Worm (Caenorhabditis elegans) whole organism, early embryonic: ENCODE measurements around the gene str-52.

Experiments used
- B0310.2 ChIP-seq: sonication (generic microtip); optimal IDR thresholded peaks from 2 replicates; lab custom pipeline; 2016; ENCODE audit warnings: mild to moderate bottlenecking, missing genetic modification characterization, missing compliant biosample characterization
- F13C5.2 ChIP-seq: sonication (generic microtip); optimal IDR thresholded peaks from 2 replicates; lab custom pipeline; 2017; ENCODE audit warnings: mild to moderate bottlenecking, missing genetic modification characterization, inconsistent platforms, missing compliant biosample characterization
- aly-1 ChIP-seq: sonication (generic microtip); optimal IDR thresholded peaks from 2 replicates; lab custom pipeline; 2016; ENCODE audit warnings: missing genetic modification characterization, missing compliant biosample characterization
- ama-1 ChIP-seq: fragments of 150-350 bp; optimal IDR thresholded peaks from 2 replicates; lab custom pipeline; 2014
- ceh-13 ChIP-seq: fragments of 200-800 bp; sonication (Bioruptor generic); optimal IDR thresholded peaks from 2 replicates; lab custom pipeline; 2018; ENCODE audit warnings: mild to moderate bottlenecking, missing genetic modification characterization, missing compliant biosample characterization
- ceh-36 ChIP-seq: sonication (generic microtip); optimal IDR thresholded peaks from 2 replicates; lab custom pipeline; 2016; ENCODE audit warnings: missing genetic modification characterization, inconsistent platforms, missing compliant biosample characterization
- ets-7 ChIP-seq: sonication (generic microtip); optimal IDR thresholded peaks from 2 replicates; lab custom pipeline; 2016; ENCODE audit warnings: missing genotype, missing genetic modification characterization, missing compliant biosample characterization
- flt-1 ChIP-seq: fragments of 200-800 bp; sonication (Bioruptor generic); IDR thresholded peaks from 2 replicates; pipeline ENCODE4 v1.3.6; 2022; ENCODE audit warnings: missing genetic modification characterization, missing compliant biosample characterization
- hmbx-1 ChIP-seq: sonication (generic microtip); optimal IDR thresholded peaks from 2 replicates; lab custom pipeline; 2016; ENCODE audit warnings: mild to moderate bottlenecking, missing genetic modification characterization, missing compliant biosample characterization
- hmg-4 ChIP-seq: fragments of 200-800 bp; sonication (Bioruptor generic); optimal IDR thresholded peaks from 2 replicates; lab custom pipeline; 2018; ENCODE audit warnings: mild to moderate bottlenecking, missing genetic modification characterization, missing compliant biosample characterization
- hnd-1 ChIP-seq: sonication (generic microtip); optimal IDR thresholded peaks from 2 replicates; lab custom pipeline; 2016; ENCODE audit warnings: missing genetic modification characterization, missing compliant biosample characterization
- pes-1 ChIP-seq: fragments of 200-800 bp; sonication (Bioruptor generic); IDR thresholded peaks from 2 replicates; pipeline ENCODE4 v1.3.6; 2022; ENCODE audit warnings: missing genetic modification reagents, missing genetic modification characterization, missing compliant biosample characterization
- scrt-1 ChIP-seq: fragments of 200-800 bp; sonication (Bioruptor generic); IDR thresholded peaks from 2 replicates; pipeline ENCODE4 v1.3.6; 2022; ENCODE audit warnings: missing genetic modification characterization, missing compliant biosample characterization
- sea-1 ChIP-seq: fragments of 200-800 bp; sonication (Bioruptor generic); conservative IDR thresholded peaks from 2 replicates; pipeline ENCODE4 v1.3.6; 2022; ENCODE audit warnings: missing genetic modification characterization, missing compliant biosample characterization
- tbx-11 ChIP-seq: fragments of 200-800 bp; sonication (Bioruptor generic); IDR thresholded peaks from 2 replicates; pipeline ENCODE4 v1.3.6; 2022; ENCODE audit warnings: missing genetic modification characterization, missing compliant biosample characterization
- tbx-37 ChIP-seq: fragments of 200-800 bp; sonication (Bioruptor generic); conservative IDR thresholded peaks from 2 replicates; pipeline ENCODE4 v1.3.6; 2022; ENCODE audit warnings: missing genetic modification reagents, missing genetic modification characterization, missing compliant biosample characterization
- tra-4 ChIP-seq: sonication (generic microtip); optimal IDR thresholded peaks from 2 replicates; lab custom pipeline; 2017; ENCODE audit warnings: missing genetic modification characterization, missing compliant biosample characterization

The str-52 gene

DNA sequence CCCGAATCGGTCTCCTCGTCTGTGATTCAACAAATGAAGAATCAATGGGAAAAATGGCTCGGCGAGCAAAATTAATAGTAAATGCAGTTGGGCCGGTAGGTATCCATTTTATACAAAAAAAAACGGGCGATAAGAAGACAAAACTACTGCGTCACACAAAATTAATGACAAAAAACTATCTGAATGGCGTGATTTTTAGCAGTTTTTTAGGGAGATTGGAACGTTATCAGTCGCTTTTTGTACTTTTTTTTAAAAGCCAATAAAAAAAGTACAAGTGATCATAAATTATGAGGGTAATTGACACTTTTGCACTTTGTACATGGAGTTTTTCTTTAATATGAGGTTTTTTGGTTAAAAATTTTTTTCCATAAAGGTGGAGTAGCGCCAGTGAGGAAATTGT lies 22.8 kb downstream of the str-52 start:
- TF ChIP-seq F13C5.2 (tag; lab: Kevin White, UChicago) (no peak), tbx-11 (no peak), flt-1 (GFP tag; lab: Robert Waterston, UW) (no peak), pes-1 (no peak), ceh-13 (GFP tag; lab: Kevin White, UChicago) (no peak), hmbx-1 (tag; lab: Kevin White, UChicago) (no peak), hmg-4 (GFP tag; lab: Kevin White, UChicago) (no peak), tbx-37 (GFP tag; lab: Robert Waterston, UW) (no peak), hnd-1 (tag; lab: Kevin White, UChicago) (no peak)

DNA sequence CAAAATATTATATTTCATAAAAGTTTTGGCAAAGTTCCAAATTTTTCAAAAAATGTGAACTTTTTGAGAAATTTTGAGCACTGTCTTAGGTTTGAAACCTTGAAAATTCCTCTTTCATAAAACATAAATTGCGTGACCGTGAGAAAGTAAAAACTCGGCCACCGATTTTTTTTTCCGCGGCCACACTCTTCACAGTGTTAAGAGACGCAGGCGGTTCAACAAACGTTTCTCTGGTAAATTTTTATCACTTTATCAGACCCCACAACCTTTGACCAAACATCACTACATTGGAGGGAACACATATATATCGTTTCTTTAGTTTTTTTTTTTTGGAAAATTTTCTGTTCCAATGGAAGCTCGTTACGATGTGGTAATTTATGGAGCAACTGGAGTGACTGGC lies 23.4 kb downstream of the str-52 start, which contains the start of gene F22F7.2:
F22F7.2 (plus strand) TSS at position 266 of the 400 bp plus-strand sequence.
- no peak for TF ChIP-seq tra-4
- no peak for TF ChIP-seq hmg-4 (GFP tag; lab: Kevin White, UChicago)
- TF ChIP-seq tbx-11 = no peak
- no peak for TF ChIP-seq pes-1
- no peak for TF ChIP-seq ceh-36 (tag; lab: Kevin White, UChicago)
- no peak for TF ChIP-seq hnd-1 (tag; lab: Kevin White, UChicago)
- TF ChIP-seq sea-1 (GFP tag; lab: Robert Waterston, UW) = no peak
- no peak for TF ChIP-seq B0310.2
- TF ChIP-seq ets-7 (tag; lab: Kevin White, UChicago) = no peak
- TF ChIP-seq flt-1 (GFP tag; lab: Robert Waterston, UW) = no peak
- no peak for TF ChIP-seq F13C5.2 (tag; lab: Kevin White, UChicago)
- no peak for TF ChIP-seq scrt-1 (GFP tag; lab: Robert Waterston, UW)
- TF ChIP-seq tbx-37 (GFP tag; lab: Robert Waterston, UW) = no peak

DNA sequence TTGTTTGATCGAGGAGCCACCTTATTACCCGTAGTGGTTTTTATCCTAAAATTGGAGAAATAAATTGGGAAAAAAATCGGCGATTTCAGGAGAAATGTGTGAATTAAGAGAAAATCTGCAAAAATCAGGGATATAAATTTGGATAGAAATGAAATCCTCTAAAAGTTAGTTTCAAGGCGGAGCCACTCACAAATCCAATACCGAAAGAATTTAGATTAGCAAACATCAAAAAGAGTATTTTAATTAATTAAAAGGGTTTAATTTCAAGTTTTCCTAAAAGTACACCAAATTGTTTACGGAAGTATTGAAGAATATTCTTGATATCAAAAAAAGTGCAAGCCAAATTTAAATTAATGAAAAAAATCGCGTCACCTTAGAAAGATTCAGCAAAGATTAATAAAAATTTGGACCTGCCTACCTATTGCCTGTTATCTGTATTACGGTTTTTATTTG lies 24.0 kb downstream of the str-52 start, which contains the start of gene F22F7.8:
F22F7.8 (minus strand) TSS at position 51 of the 453 bp plus-strand sequence.
- no peak for TF ChIP-seq pes-1
- no peak for TF ChIP-seq hmg-4 (GFP tag; lab: Kevin White, UChicago)
- no peak for TF ChIP-seq tra-4
- no peak for TF ChIP-seq ets-7 (tag; lab: Kevin White, UChicago)
- TF ChIP-seq scrt-1 (GFP tag; lab: Robert Waterston, UW) = no peak
- no peak for TF ChIP-seq aly-1 (tag; lab: Kevin White, UChicago)
- no peak for TF ChIP-seq sea-1 (GFP tag; lab: Robert Waterston, UW)
- no peak for TF ChIP-seq ama-1 (lab: Kevin White, UChicago)
- TF ChIP-seq hmbx-1 (tag; lab: Kevin White, UChicago) = no peak
- TF ChIP-seq tbx-11 = no peak
- no peak for TF ChIP-seq tbx-37 (GFP tag; lab: Robert Waterston, UW)
- no peak for TF ChIP-seq F13C5.2 (tag; lab: Kevin White, UChicago)
- TF ChIP-seq B0310.2 = no peak
- no peak for TF ChIP-seq ceh-13 (GFP tag; lab: Kevin White, UChicago)
- TF ChIP-seq hnd-1 (tag; lab: Kevin White, UChicago) = no peak
- no peak for TF ChIP-seq flt-1 (GFP tag; lab: Robert Waterston, UW)

DNA sequence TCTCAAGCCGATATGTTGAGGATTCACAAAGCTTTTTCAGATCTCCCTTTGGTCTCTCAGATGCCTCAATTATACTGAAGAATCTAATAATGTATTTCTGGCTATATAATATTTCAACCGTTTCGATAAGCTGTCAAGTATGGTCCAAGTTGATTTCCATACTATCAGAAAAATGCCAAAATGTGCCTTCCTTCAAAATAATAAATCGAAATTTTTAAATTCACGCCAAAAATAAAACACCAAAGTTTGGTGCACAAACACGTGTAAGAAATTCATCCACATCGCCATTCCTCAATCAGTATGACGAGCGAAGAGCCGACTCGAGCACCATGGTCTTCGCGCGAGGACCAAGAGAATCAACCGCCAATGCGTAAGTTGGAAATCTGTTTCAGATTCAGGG lies 26.4 kb downstream of the str-52 start, which contains the start of gene F22F7.11:
F22F7.11 (plus strand) TSS at position 301 of the 400 bp plus-strand sequence.
- TF ChIP-seq tra-4 (no peak), tbx-11 (no peak), tbx-37 (GFP tag; lab: Robert Waterston, UW) (no peak), sea-1 (GFP tag; lab: Robert Waterston, UW) (no peak), ceh-13 (GFP tag; lab: Kevin White, UChicago) (no peak), pes-1 (no peak), ceh-36 (tag; lab: Kevin White, UChicago) (no peak), hnd-1 (tag; lab: Kevin White, UChicago) (no peak), flt-1 (GFP tag; lab: Robert Waterston, UW) (no peak)

DNA sequence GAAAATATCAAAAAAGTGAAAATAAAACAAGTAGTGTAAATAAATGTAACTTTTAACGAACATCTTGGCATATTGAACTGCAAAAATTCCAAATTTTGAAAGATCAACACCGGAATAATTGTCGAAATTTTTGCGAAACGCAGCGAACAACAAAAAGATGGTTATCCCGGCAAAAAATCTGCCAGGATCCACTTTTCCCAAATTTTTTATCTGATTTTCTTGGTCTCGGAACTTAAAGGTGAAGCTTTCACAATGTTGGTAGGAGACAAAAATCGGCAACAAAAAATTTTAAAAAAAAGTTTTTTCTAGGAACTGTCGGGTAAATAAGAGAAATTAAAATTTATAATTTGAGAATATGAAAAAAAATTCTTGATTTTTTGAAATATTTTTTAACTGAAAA lies 27.4 kb downstream of the str-52 start, which contains the start of gene bgnt-1.2:
bgnt-1.2 (minus strand) TSS at position 101 of the 400 bp plus-strand sequence.
- TF ChIP-seq ets-7 (tag; lab: Kevin White, UChicago) (no peak), F13C5.2 (tag; lab: Kevin White, UChicago) (no peak), sea-1 (GFP tag; lab: Robert Waterston, UW) (no peak), tra-4 (no peak), pes-1 (no peak), scrt-1 (GFP tag; lab: Robert Waterston, UW) (no peak)

ce11 chrV:2110368-2110767 lies 35.6 kb downstream of the str-52 start, which contains the start of gene F22F7.3:
Gene F22F7.3, plus strand, starts transcription at chrV:2110668.
- TF ChIP-seq tbx-11 = no peak
- TF ChIP-seq ama-1 (lab: Kevin White, UChicago) = no peak
- no peak for TF ChIP-seq pes-1

DNA sequence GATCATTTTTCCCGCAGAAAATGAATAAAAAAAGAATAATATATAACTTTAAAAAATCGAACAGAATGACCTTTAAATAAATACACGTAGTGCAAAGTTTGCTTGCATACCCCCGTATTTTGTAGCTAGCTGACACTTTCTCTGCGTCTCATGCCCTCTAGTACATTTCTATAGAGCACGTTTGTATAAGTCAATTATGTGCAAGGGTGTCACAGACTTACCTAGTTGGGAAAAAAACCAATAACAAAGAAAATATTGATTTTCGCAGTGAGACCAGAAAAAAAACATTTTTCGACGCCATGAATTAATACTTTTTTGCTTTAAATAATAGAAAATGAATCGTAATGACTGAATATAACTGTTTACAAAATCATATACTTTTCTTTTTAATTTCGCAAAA lies 36.6 kb downstream of the str-52 start, which contains the start of gene ckb-4:
ckb-4 (minus strand) TSS at position 140 of the 400 bp plus-strand sequence.
- TF ChIP-seq ceh-13 (GFP tag; lab: Kevin White, UChicago) (no peak), hnd-1 (tag; lab: Kevin White, UChicago) (no peak), tbx-37 (GFP tag; lab: Robert Waterston, UW) (no peak)

ce11 chrV:2105976-2106375 lies 40.0 kb downstream of the str-52 start, which contains the start of gene F22F7.4:
Gene F22F7.4, minus strand, starts transcription at chrV:2106076.
- TF ChIP-seq tra-4 (no peak), tbx-37 (GFP tag; lab: Robert Waterston, UW) (no peak), hnd-1 (tag; lab: Kevin White, UChicago) (no peak), hmg-4 (GFP tag; lab: Kevin White, UChicago) (no peak), ceh-36 (tag; lab: Kevin White, UChicago) (no peak), tbx-11 (no peak)
